Fruit fly (Drosophila melanogaster) whole organism, embryonic: ENCODE measurements around the gene gNacalpha.

ENCODE experiments used
- Aef1 ChIP-seq: fragments of 200-800 bp; sonication (Bioruptor generic); IDR thresholded peaks from 3 replicates; pipeline ENCODE4 v1.3.6; 2022; ENCODE audit warnings: missing biosample characterization, missing genetic modification characterization
- BEAF-32 ChIP-seq: fragments of 200-800 bp; sonication (Bioruptor generic); optimal IDR thresholded peaks from 3 replicates; lab custom pipeline; 2017; ENCODE audit warnings: missing biosample characterization, missing genetic modification characterization, mild to moderate bottlenecking, moderate library complexity, missing genetic modification reagents
- CG10209 ChIP-seq: fragments of 200-800 bp; sonication (Bioruptor generic); optimal IDR thresholded peaks from 3 replicates; lab custom pipeline; 2017; ENCODE audit warnings: missing biosample characterization, mild to moderate bottlenecking, missing genetic modification characterization, missing genetic modification reagents
- CG1024 ChIP-seq: fragments of 200-800 bp; sonication (Bioruptor generic); IDR thresholded peaks from 2 replicates; pipeline ENCODE4 v1.3.6; 2022; ENCODE audit warnings: missing biosample characterization, missing genetic modification characterization
- CG12104 ChIP-seq: fragments of 200-800 bp; sonication (Bioruptor generic); optimal IDR thresholded peaks from 3 replicates; lab custom pipeline; 2016; ENCODE audit warnings: missing biosample characterization, missing genetic modification characterization
- CG13123 ChIP-seq: fragments of 200-800 bp; sonication (Bioruptor generic); optimal IDR thresholded peaks from 2 replicates; lab custom pipeline; 2016; ENCODE audit warnings: missing biosample characterization, missing genetic modification characterization
- CG13424 ChIP-seq: fragments of 200-800 bp; sonication (Bioruptor generic); optimal IDR thresholded peaks from 2 replicates; lab custom pipeline; 2019; ENCODE audit warnings: missing biosample characterization, mild to moderate bottlenecking, missing genetic modification characterization, moderate library complexity
- CG15073 ChIP-seq: fragments of 200-800 bp; sonication (Bioruptor generic); optimal IDR thresholded peaks from 2 replicates; lab custom pipeline; 2016; ENCODE audit warnings: missing biosample characterization, missing genetic modification characterization
- CG17359 ChIP-seq: fragments of 200-800 bp; sonication (Bioruptor generic); optimal IDR thresholded peaks from 3 replicates; lab custom pipeline; 2018; ENCODE audit warnings: missing biosample characterization, mild to moderate bottlenecking, missing genetic modification characterization, moderate library complexity
- CG17385 ChIP-seq: fragments of 200-800 bp; sonication (Bioruptor generic); optimal IDR thresholded peaks from 3 replicates; lab custom pipeline; 2018; ENCODE audit warnings: missing biosample characterization, mild to moderate bottlenecking, missing genetic modification characterization
- CG17568 ChIP-seq: fragments of 200-800 bp; sonication (Bioruptor generic); optimal IDR thresholded peaks from 2 replicates; lab custom pipeline; 2018; ENCODE audit warnings: missing biosample characterization, mild to moderate bottlenecking, missing genetic modification characterization, moderate library complexity
- CG18619 ChIP-seq: fragments of 200-800 bp; sonication (Bioruptor generic); optimal IDR thresholded peaks from 3 replicates; lab custom pipeline; 2017; ENCODE audit warnings: missing biosample characterization, mild to moderate bottlenecking, missing genetic modification characterization
- CG30403 ChIP-seq: fragments of 200-800 bp; sonication (Bioruptor generic); optimal IDR thresholded peaks from 3 replicates; lab custom pipeline; 2016; ENCODE audit warnings: missing biosample characterization, missing genetic modification characterization
- CG31388 ChIP-seq: fragments of 200-800 bp; sonication (Bioruptor generic); optimal IDR thresholded peaks from 2 replicates; lab custom pipeline; 2016; ENCODE audit warnings: missing biosample characterization, missing genetic modification characterization
- CG3726 ChIP-seq: fragments of 200-800 bp; sonication (Bioruptor generic); IDR thresholded peaks from 3 replicates; pipeline ENCODE4, ENCODE4 v1.3.6; 2022; ENCODE audit warnings: missing biosample characterization, missing genetic modification characterization
- CG3847 ChIP-seq: fragments of 200-800 bp; sonication (Bioruptor generic); IDR thresholded peaks from 2 replicates; pipeline ENCODE4 v1.3.6; 2022; ENCODE audit warnings: missing biosample characterization, missing genetic modification characterization
- CG4617 ChIP-seq: fragments of 200-800 bp; sonication (Bioruptor generic); optimal IDR thresholded peaks from 3 replicates; lab custom pipeline; 2016; ENCODE audit warnings: missing biosample characterization, missing genetic modification characterization, borderline replicate concordance
- CG6175 ChIP-seq: fragments of 200-800 bp; sonication (Bioruptor generic); IDR thresholded peaks from 3 replicates; pipeline ENCODE4 v1.3.6; 2022; ENCODE audit warnings: missing biosample characterization, missing genetic modification characterization
- CG8089 ChIP-seq: fragments of 200-800 bp; sonication (Bioruptor generic); optimal IDR thresholded peaks from 3 replicates; lab custom pipeline; 2016; ENCODE audit warnings: missing biosample characterization, missing genetic modification characterization
- CG8944 ChIP-seq: fragments of 200-800 bp; sonication (Bioruptor generic); optimal IDR thresholded peaks from 3 replicates; lab custom pipeline; 2016; ENCODE audit warnings: missing biosample characterization, missing genetic modification characterization
- Chrac-16 ChIP-seq: fragments of 200-800 bp; sonication (Bioruptor generic); optimal IDR thresholded peaks from 3 replicates; lab custom pipeline; 2016; ENCODE audit warnings: missing biosample characterization, missing genetic modification characterization
- HmgD ChIP-seq: fragments of 200-800 bp; sonication (Bioruptor generic); optimal IDR thresholded peaks from 3 replicates; lab custom pipeline; 2016; ENCODE audit warnings: missing biosample characterization, missing genetic modification characterization
- Hmx ChIP-seq: fragments of 200-800 bp; sonication (Bioruptor generic); optimal IDR thresholded peaks from 2 replicates; lab custom pipeline; 2016; ENCODE audit warnings: missing biosample characterization, missing genetic modification characterization
- MESR4 ChIP-seq: fragments of 200-800 bp; sonication (Bioruptor generic); optimal IDR thresholded peaks from 2 replicates; lab custom pipeline; 2018; ENCODE audit warnings: missing biosample characterization, mild to moderate bottlenecking, missing genetic modification characterization, moderate library complexity
- Mad ChIP-seq: fragments of 200-800 bp; sonication (Bioruptor generic); optimal IDR thresholded peaks from 2 replicates; lab custom pipeline; 2016; ENCODE audit warnings: missing biosample characterization, missing genetic modification characterization
- Nf-YB ChIP-seq: fragments of 200-800 bp; sonication (Bioruptor generic); optimal IDR thresholded peaks from 3 replicates; lab custom pipeline; 2019; ENCODE audit warnings: missing biosample characterization, mild to moderate bottlenecking, missing genetic modification characterization, moderate library complexity
- Optix ChIP-seq: fragments of 200-800 bp; sonication (Bioruptor generic); IDR thresholded peaks from 3 replicates; pipeline ENCODE4 v1.3.6; 2022; ENCODE audit warnings: missing biosample characterization, missing genetic modification characterization
- Sox100B ChIP-seq: fragments of 200-800 bp; sonication (Bioruptor generic); optimal IDR thresholded peaks from 3 replicates; lab custom pipeline; 2018; ENCODE audit warnings: missing biosample characterization, mild to moderate bottlenecking, missing genetic modification characterization
- Ssrp ChIP-seq: fragments of 200-800 bp; sonication (Bioruptor generic); optimal IDR thresholded peaks from 2 replicates; lab custom pipeline; 2018; ENCODE audit warnings: missing biosample characterization, mild to moderate bottlenecking, missing genetic modification characterization, moderate library complexity
- Vsx1 ChIP-seq: fragments of 200-800 bp; sonication (Bioruptor generic); optimal IDR thresholded peaks from 2 replicates; lab custom pipeline; 2017; ENCODE audit warnings: missing biosample characterization, mild to moderate bottlenecking, missing genetic modification characterization, missing genetic modification reagents
- ase ChIP-seq: fragments of 200-800 bp; sonication (Bioruptor generic); IDR thresholded peaks from 3 replicates; pipeline ENCODE4 v1.3.6; 2022; ENCODE audit warnings: missing biosample characterization, missing genetic modification characterization
- ato ChIP-seq: fragments of 200-800 bp; sonication (Bioruptor generic); IDR thresholded peaks from 2 replicates; pipeline ENCODE4 v1.3.6; 2022; ENCODE audit warnings: missing biosample characterization, missing genetic modification characterization; ENCODE audit not compliant: partially characterized antibody
- bigmax ChIP-seq: fragments of 200-800 bp; sonication (Bioruptor generic); optimal IDR thresholded peaks from 2 replicates; lab custom pipeline; 2018; ENCODE audit warnings: missing biosample characterization, mild to moderate bottlenecking, missing genetic modification characterization
- disco-r ChIP-seq: fragments of 200-800 bp; sonication (Bioruptor generic); optimal IDR thresholded peaks from 2 replicates; lab custom pipeline; 2016; ENCODE audit warnings: missing biosample characterization, missing genetic modification characterization
- ems ChIP-seq: fragments of 200-800 bp; sonication (Bioruptor generic); optimal IDR thresholded peaks from 3 replicates; lab custom pipeline; 2016; ENCODE audit warnings: missing biosample characterization, missing genetic modification characterization
- gem ChIP-seq: fragments of 200-800 bp; sonication (Bioruptor generic); optimal IDR thresholded peaks from 2 replicates; lab custom pipeline; 2019; ENCODE audit warnings: missing biosample characterization, mild to moderate bottlenecking, missing genetic modification characterization, moderate library complexity
- gfzf ChIP-seq: fragments of 200-800 bp; sonication (Bioruptor generic); optimal IDR thresholded peaks from 2 replicates; lab custom pipeline; 2016; ENCODE audit warnings: missing biosample characterization, mild to moderate bottlenecking, missing genetic modification characterization, moderate library complexity
- h ChIP-seq: fragments of >200 bp; optimal IDR thresholded peaks from 2 replicates; lab custom pipeline; 2017
- hbn ChIP-seq: fragments of 200-800 bp; sonication (Bioruptor generic); IDR thresholded peaks from 2 replicates; pipeline ENCODE4 v1.3.6; 2022; ENCODE audit warnings: missing biosample characterization, missing genetic modification characterization; ENCODE audit not compliant: partially characterized antibody
- hkb ChIP-seq, 2 experiments: fragments of 200-800 bp in 1 of 2; fragments of >200 bp in 1 of 2; sonication (Bioruptor generic) in 1 of 2; IDR thresholded peaks in 1 of 2; optimal IDR thresholded peaks in 1 of 2; 2 replicates each; pipeline versions ENCODE4 v1.3.6 to Lab custom; 2017 to 2022; ENCODE audit warnings: missing biosample characterization in 1 of 2, missing genetic modification characterization in 1 of 2
- ken ChIP-seq: fragments of 200-800 bp; sonication (Bioruptor generic); IDR thresholded peaks from 3 replicates; pipeline ENCODE4 v1.3.6; 2022; ENCODE audit warnings: missing biosample characterization, missing genetic modification characterization
- odd ChIP-seq: fragments of 200-800 bp; sonication (Bioruptor generic); optimal IDR thresholded peaks from 2 replicates; lab custom pipeline; 2017; ENCODE audit warnings: missing biosample characterization, mild to moderate bottlenecking, missing genetic modification characterization
- peb ChIP-seq: fragments of 200-800 bp; sonication (Bioruptor generic); IDR thresholded peaks from 2 replicates; pipeline ENCODE4 v1.3.6; 2022; ENCODE audit warnings: missing biosample characterization, missing genetic modification characterization
- pho ChIP-seq: fragments of 200-800 bp; sonication (Bioruptor generic); optimal IDR thresholded peaks from 2 replicates; lab custom pipeline; 2016; ENCODE audit warnings: missing biosample characterization, missing genetic modification characterization
- ranshi ChIP-seq: fragments of 200-800 bp; sonication (Bioruptor generic); IDR thresholded peaks from 2 replicates; pipeline ENCODE4 v1.3.6; 2022; ENCODE audit warnings: missing biosample characterization, missing genetic modification characterization
- sens ChIP-seq: fragments of 200-800 bp; sonication (Bioruptor generic); peaks from one replicate; lab custom pipeline; 2016; ENCODE audit warnings: missing biosample characterization, missing genetic modification characterization
- shn ChIP-seq: fragments of 200-800 bp; sonication (Bioruptor generic); optimal IDR thresholded peaks from 3 replicates; lab custom pipeline; 2016; ENCODE audit warnings: missing biosample characterization, missing genetic modification characterization
- ssp ChIP-seq: fragments of 200-800 bp; sonication (Bioruptor generic); IDR thresholded peaks from 2 replicates; pipeline ENCODE4 v1.3.6; 2022; ENCODE audit warnings: missing biosample characterization, missing genetic modification characterization
- wdn ChIP-seq: fragments of 200-800 bp; sonication (Bioruptor generic); IDR thresholded peaks from 2 replicates; pipeline ENCODE4 v1.3.6; 2022; ENCODE audit warnings: missing biosample characterization, missing genetic modification characterization
- wor ChIP-seq: fragments of 200-800 bp; sonication (Bioruptor generic); IDR thresholded peaks from 2 replicates; pipeline ENCODE4 v1.3.6; 2022; ENCODE audit warnings: missing biosample characterization, missing genetic modification characterization
- zen ChIP-seq: fragments of 200-800 bp; sonication (Bioruptor generic); optimal IDR thresholded peaks from 3 replicates; lab custom pipeline; 2018; ENCODE audit warnings: missing biosample characterization, mild to moderate bottlenecking, missing genetic modification characterization, moderate library complexity

gNacalpha gene

DNA sequence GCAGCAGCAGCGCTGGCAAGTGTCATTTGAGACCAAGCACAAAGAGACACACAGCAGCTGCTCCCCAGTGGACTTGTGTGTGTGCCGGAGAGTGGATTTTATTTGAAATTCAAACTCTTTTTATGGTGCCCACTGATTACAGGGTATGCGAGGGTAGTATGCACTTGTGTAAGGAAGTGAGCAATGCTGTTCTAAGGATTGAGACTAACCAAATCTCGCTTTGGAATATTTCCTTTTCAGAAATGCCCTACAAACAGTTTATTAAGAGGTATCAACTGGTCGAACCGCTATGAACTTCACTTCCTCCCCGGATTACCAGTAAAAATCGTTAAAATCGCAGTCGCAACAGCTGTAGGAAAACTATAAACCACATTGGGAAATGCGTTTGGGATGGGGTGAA is 38.7 kb downstream of the gNacalpha start (continued):
- no peak for TF ChIP-seq CG17568 (GFP tag; lab: Kevin White, UChicago)
- TF ChIP-seq gem (tag; lab: Kevin White, UChicago), result peak; percentile 96
- peak; percentile 98 for TF ChIP-seq Optix (GFP tag; lab: Robert Waterston, UW)
- peak; percentile 92 for TF ChIP-seq CG10209 (GFP tag; lab: Kevin White, UChicago)
- TF ChIP-seq sens, result peak; percentile 100
- TF ChIP-seq wor (GFP tag; lab: Robert Waterston, UW), result peak; percentile 91
- TF ChIP-seq CG3847, result peak; percentile 81
- no peak for TF ChIP-seq ato (GFP tag; lab: Robert Waterston, UW)
- no peak for TF ChIP-seq hkb (optimal IDR thresholded peaks at IDR 0.05; lab: Kevin White, UChicago)
- TF ChIP-seq hkb (GFP tag; IDR thresholded peaks at IDR 0.05; lab: Robert Waterston, UW), result peak; percentile 92
- TF ChIP-seq Ssrp (tag; lab: Kevin White, UChicago), result peak; percentile 92
- peak; percentile 96 for TF ChIP-seq ase (GFP tag; lab: Robert Waterston, UW)
- peak; percentile 76; the same call in 1 of the 3 replicates for TF ChIP-seq CG6175
- peak; percentile 92 for TF ChIP-seq peb (GFP tag; lab: Robert Waterston, UW)
- peak; percentile 84 for TF ChIP-seq disco-r (GFP tag; lab: Kevin White, UChicago)
- peak; percentile 90 for TF ChIP-seq CG4617 (GFP tag; lab: Kevin White, UChicago)
- peak; percentile 86 for TF ChIP-seq CG13123 (GFP tag; lab: Kevin White, UChicago)
- TF ChIP-seq CG18619 (GFP tag; lab: Kevin White, UChicago), result peak; percentile 75
- TF ChIP-seq Vsx1 (GFP tag; lab: Kevin White, UChicago), result peak; percentile 74
- peak; percentile 48 for TF ChIP-seq MESR4 (GFP tag; lab: Kevin White, UChicago)
- TF ChIP-seq CG12104 (GFP tag; lab: Kevin White, UChicago), result peak; percentile 74
- peak; percentile 92 for TF ChIP-seq ranshi (GFP tag; lab: Robert Waterston, UW)
- TF ChIP-seq h, result no peak
- peak; percentile 83 for TF ChIP-seq CG17385 (GFP tag; lab: Kevin White, UChicago)
- peak; percentile 94 for TF ChIP-seq CG3726
- no peak for TF ChIP-seq bigmax
- peak; percentile 92 for TF ChIP-seq CG30403 (GFP tag; lab: Kevin White, UChicago)
- TF ChIP-seq Sox100B, result no peak
- no peak for TF ChIP-seq Hmx (GFP tag; lab: Kevin White, UChicago)
- TF ChIP-seq wdn (GFP tag; lab: Robert Waterston, UW), result peak; percentile 75; the same call in 1 of the 2 replicates
- TF ChIP-seq CG15073 (GFP tag; lab: Kevin White, UChicago), result peak; percentile 79
- TF ChIP-seq shn (GFP tag; lab: Kevin White, UChicago), result peak; percentile 93
- peak; percentile 87 for TF ChIP-seq CG13424 (tag; lab: Kevin White, UChicago)
- peak; percentile 86 for TF ChIP-seq ssp (GFP tag; lab: Robert Waterston, UW)
- no peak for TF ChIP-seq gfzf
- peak; percentile 88 for TF ChIP-seq Mad (GFP tag; lab: Kevin White, UChicago)
- peak; percentile 87 for TF ChIP-seq CG31388 (GFP tag; lab: Kevin White, UChicago)
- TF ChIP-seq CG17359 (tag; lab: Kevin White, UChicago), result peak; percentile 93
- peak; percentile 67 for TF ChIP-seq Nf-YB (GFP tag; lab: Kevin White, UChicago)
- no peak for TF ChIP-seq BEAF-32 (GFP tag; lab: Kevin White, UChicago)
- TF ChIP-seq odd, result peak; percentile 76
- TF ChIP-seq Aef1 (GFP tag; lab: Robert Waterston, UW), result peak; percentile 89
- TF ChIP-seq HmgD, result peak; percentile 89
- peak; percentile 90 for TF ChIP-seq zen (tag; lab: Kevin White, UChicago)
- peak; percentile 96 for TF ChIP-seq ken (GFP tag; lab: Robert Waterston, UW)
- TF ChIP-seq ems, result peak; percentile 92
- TF ChIP-seq CG8944, result peak; percentile 96
- peak; percentile 95 for TF ChIP-seq Chrac-16 (GFP tag; lab: Kevin White, UChicago)
- no peak for TF ChIP-seq hbn (GFP tag; lab: Robert Waterston, UW)
- peak; percentile 96 for TF ChIP-seq CG8089
- TF ChIP-seq pho (GFP tag; lab: Kevin White, UChicago), result peak; percentile 68
- TF ChIP-seq CG1024 (GFP tag; lab: Robert Waterston, UW), result peak; percentile 93
